Fruit fly (Drosophila melanogaster) S2 (cell line): ENCODE measurements around the gene GstZ2.

Source experiments
- CG8478 ChIP-seq: fragments of >200 bp; optimal IDR thresholded peaks from 2 replicates; lab custom pipeline; 2018
- CTCF ChIP-seq, 2 experiments: fragments of >200 bp; optimal IDR thresholded peaks; 2 replicates each; lab custom pipeline; 2018

- TF ChIP-seq CG8478 (lab: Kevin White, UChicago) (no peak), CTCF (optimal IDR thresholded peaks at IDR 0.05; lab: Kevin White, UChicago) (no peak)
Measured at dm6 chr3R:9424061-9424665, 36.3 kb downstream of the GstZ2 start.
